Fruit fly (Drosophila melanogaster) whole organism, embryonic: Measurements from ENCODE around the gene CG13038.

Source experiments
- Antp ChIP-seq: fragments of 200-800 bp; sonication (Bioruptor generic); optimal IDR thresholded peaks from 3 replicates; lab custom pipeline; 2016; ENCODE audit warnings: missing biosample characterization, missing genetic modification characterization
- BtbVII ChIP-seq: fragments of 200-800 bp; sonication (Bioruptor generic); optimal IDR thresholded peaks from 3 replicates; lab custom pipeline; 2017; ENCODE audit warnings: missing biosample characterization, mild to moderate bottlenecking, missing genetic modification characterization
- CG10366 ChIP-seq: fragments of 200-800 bp; sonication (Bioruptor generic); IDR thresholded peaks from 2 replicates; pipeline ENCODE4 v1.3.6; 2022; ENCODE audit warnings: missing biosample characterization, missing genetic modification characterization
- CG11696 ChIP-seq: fragments of 200-800 bp; sonication (Bioruptor generic); IDR thresholded peaks from 2 replicates; pipeline ENCODE4 v1.3.6; 2022; ENCODE audit warnings: missing biosample characterization, missing genetic modification characterization
- CG12071 ChIP-seq: fragments of 200-800 bp; sonication (Bioruptor generic); optimal IDR thresholded peaks from 3 replicates; lab custom pipeline; 2018; ENCODE audit warnings: missing biosample characterization, mild to moderate bottlenecking, missing genetic modification characterization
- CG13296 ChIP-seq: fragments of 200-800 bp; sonication (Bioruptor generic); optimal IDR thresholded peaks from 3 replicates; lab custom pipeline; 2018; ENCODE audit warnings: missing biosample characterization, mild to moderate bottlenecking, missing genetic modification characterization
- CG13424 ChIP-seq: fragments of 200-800 bp; sonication (Bioruptor generic); optimal IDR thresholded peaks from 2 replicates; lab custom pipeline; 2019; ENCODE audit warnings: missing biosample characterization, mild to moderate bottlenecking, missing genetic modification characterization, moderate library complexity
- CG14710 ChIP-seq: fragments of 200-800 bp; sonication (Bioruptor generic); optimal IDR thresholded peaks from 3 replicates; lab custom pipeline; 2019; ENCODE audit warnings: missing biosample characterization, mild to moderate bottlenecking, missing genetic modification characterization, moderate library complexity
- CG14965 ChIP-seq: fragments of 200-800 bp; sonication (Bioruptor generic); optimal IDR thresholded peaks from 2 replicates; lab custom pipeline; 2016; ENCODE audit warnings: missing biosample characterization, missing genetic modification characterization, borderline replicate concordance
- CG15073 ChIP-seq: fragments of 200-800 bp; sonication (Bioruptor generic); optimal IDR thresholded peaks from 2 replicates; lab custom pipeline; 2016; ENCODE audit warnings: missing biosample characterization, missing genetic modification characterization
- CG1647 ChIP-seq: fragments of 200-800 bp; sonication (Bioruptor generic); optimal IDR thresholded peaks from 3 replicates; lab custom pipeline; 2016; ENCODE audit warnings: missing biosample characterization, missing genetic modification characterization
- CG17361 ChIP-seq: fragments of 200-800 bp; sonication (Bioruptor generic); IDR thresholded peaks from 3 replicates; pipeline ENCODE4 v1.3.6; 2022; ENCODE audit warnings: missing biosample characterization, missing genetic modification characterization
- CG1832 ChIP-seq: fragments of 200-800 bp; sonication (Bioruptor generic); optimal IDR thresholded peaks from 2 replicates; lab custom pipeline; 2017; ENCODE audit warnings: missing biosample characterization, mild to moderate bottlenecking, missing genetic modification characterization, inconsistent platforms
- CG2875 ChIP-seq: fragments of 200-800 bp; sonication (Bioruptor generic); optimal IDR thresholded peaks from 2 replicates; lab custom pipeline; 2017; ENCODE audit warnings: missing biosample characterization, mild to moderate bottlenecking, missing genetic modification characterization, missing genetic modification reagents
- CG30431 ChIP-seq: fragments of 200-800 bp; sonication (Bioruptor generic); optimal IDR thresholded peaks from 2 replicates; lab custom pipeline; 2017; ENCODE audit warnings: missing biosample characterization, missing genetic modification characterization
- CG32532 ChIP-seq: fragments of 200-800 bp; sonication (Bioruptor generic); IDR thresholded peaks from 2 replicates; pipeline ENCODE4 v1.3.6; 2022; ENCODE audit warnings: missing biosample characterization, missing genetic modification characterization
- CG4707 ChIP-seq: fragments of 200-800 bp; sonication (Bioruptor generic); optimal IDR thresholded peaks from 2 replicates; lab custom pipeline; 2018; ENCODE audit warnings: missing biosample characterization, mild to moderate bottlenecking, missing genetic modification characterization, moderate library complexity
- CG6654 ChIP-seq: fragments of 200-800 bp; sonication (Bioruptor generic); optimal IDR thresholded peaks from 2 replicates; lab custom pipeline; 2017; ENCODE audit warnings: missing biosample characterization, mild to moderate bottlenecking, missing genetic modification characterization
- CG6791 ChIP-seq: fragments of 200-800 bp; sonication (Bioruptor generic); IDR thresholded peaks from 3 replicates; pipeline ENCODE4 v1.3.6; 2022; ENCODE audit warnings: missing biosample characterization, missing genetic modification characterization; ENCODE audit not compliant: partially characterized antibody
- CG7556 ChIP-seq: fragments of 200-800 bp; sonication (Bioruptor generic); optimal IDR thresholded peaks from 2 replicates; lab custom pipeline; 2017; ENCODE audit warnings: missing biosample characterization, mild to moderate bottlenecking, missing genetic modification characterization
- CG7745 ChIP-seq: fragments of 200-800 bp; sonication (Bioruptor generic); optimal IDR thresholded peaks from 2 replicates; lab custom pipeline; 2018; ENCODE audit warnings: missing biosample characterization, mild to moderate bottlenecking, missing genetic modification characterization, moderate library complexity
- CG7963 ChIP-seq: fragments of 200-800 bp; sonication (Bioruptor generic); IDR thresholded peaks from 3 replicates; pipeline ENCODE4 v1.3.6; 2022; ENCODE audit warnings: missing biosample characterization, missing genetic modification characterization; ENCODE audit not compliant: partially characterized antibody
- CG9215 ChIP-seq: fragments of 200-800 bp; sonication (Bioruptor generic); IDR thresholded peaks from 2 replicates; pipeline ENCODE4 v1.3.6; 2022; ENCODE audit warnings: missing biosample characterization, missing genetic modification characterization
- CG9727 ChIP-seq: fragments of 200-800 bp; sonication (Bioruptor generic); optimal IDR thresholded peaks from 3 replicates; lab custom pipeline; 2017; ENCODE audit warnings: missing biosample characterization, mild to moderate bottlenecking, missing genetic modification characterization
- Dip3 ChIP-seq: fragments of 200-800 bp; sonication (Bioruptor generic); optimal IDR thresholded peaks from 3 replicates; lab custom pipeline; 2016; ENCODE audit warnings: missing biosample characterization, missing genetic modification characterization
- E2f2 ChIP-seq: fragments of 200-800 bp; sonication (Bioruptor generic); IDR thresholded peaks from 2 replicates; pipeline ENCODE4 v1.3.6; 2022; ENCODE audit warnings: missing biosample characterization, missing genetic modification characterization
- Ets97D ChIP-seq: fragments of 200-800 bp; sonication (Bioruptor generic); optimal IDR thresholded peaks from 3 replicates; lab custom pipeline; 2016; ENCODE audit warnings: missing biosample characterization, missing genetic modification characterization
- Fer2 ChIP-seq: fragments of 200-800 bp; sonication (Bioruptor generic); optimal IDR thresholded peaks from 2 replicates; lab custom pipeline; 2018; ENCODE audit warnings: missing biosample characterization, mild to moderate bottlenecking, missing genetic modification characterization, moderate library complexity
- Fer3 ChIP-seq: fragments of 200-800 bp; sonication (Bioruptor generic); optimal IDR thresholded peaks from 2 replicates; lab custom pipeline; 2018; ENCODE audit warnings: missing biosample characterization, mild to moderate bottlenecking, missing genetic modification characterization, moderate library complexity
- Hsf ChIP-seq: fragments of 200-800 bp; sonication (Bioruptor generic); optimal IDR thresholded peaks from 3 replicates; lab custom pipeline; 2016; ENCODE audit warnings: missing biosample characterization, missing genetic modification characterization
- Kr ChIP-seq: fragments of 200-800 bp; sonication (Bioruptor generic); optimal IDR thresholded peaks from 2 replicates; lab custom pipeline; 2017; ENCODE audit warnings: missing biosample characterization, mild to moderate bottlenecking, missing genetic modification characterization
- Lpt ChIP-seq: fragments of >200 bp; optimal IDR thresholded peaks from 2 replicates; lab custom pipeline; 2018; ENCODE audit warnings: missing biosample characterization, missing genetic modification characterization
- MBD-R2 ChIP-seq: fragments of 200-800 bp; sonication (Bioruptor generic); IDR thresholded peaks from 2 replicates; pipeline ENCODE4 v1.3.6; 2022; ENCODE audit warnings: missing biosample characterization, missing genetic modification characterization
- Taf1 ChIP-seq: fragments of 200-800 bp; sonication (Bioruptor generic); IDR thresholded peaks from 2 replicates; pipeline ENCODE4 v1.3.6; 2022; ENCODE audit warnings: missing biosample characterization, missing genetic modification characterization
- YL-1 ChIP-seq: fragments of 200-800 bp; sonication (Bioruptor generic); optimal IDR thresholded peaks from 3 replicates; lab custom pipeline; 2017; ENCODE audit warnings: missing biosample characterization, mild to moderate bottlenecking, missing genetic modification characterization
- bbx ChIP-seq: fragments of 200-800 bp; sonication (Bioruptor generic); IDR thresholded peaks from 2 replicates; pipeline ENCODE4 v1.3.6; 2022; ENCODE audit warnings: missing biosample characterization, missing genetic modification characterization; ENCODE audit not compliant: partially characterized antibody
- cas ChIP-seq: fragments of 200-800 bp; sonication (Bioruptor generic); IDR thresholded peaks from 2 replicates; pipeline ENCODE4 v1.3.6; 2022; ENCODE audit warnings: missing biosample characterization, missing genetic modification characterization
- croc ChIP-seq: fragments of 200-800 bp; sonication (Bioruptor generic); conservative IDR thresholded peaks from 3 replicates; pipeline ENCODE4 v1.3.6; 2022; ENCODE audit warnings: missing biosample characterization, missing genetic modification characterization
- crp ChIP-seq, 2 experiments: fragments of 200-800 bp; sonication (Bioruptor generic); optimal IDR thresholded peaks; 2 replicates in 1 of 2; 3 replicates in 1 of 2; lab custom pipeline; 2017; ENCODE audit warnings: missing biosample characterization in 2 of 2, missing genetic modification characterization in 2 of 2, mild to moderate bottlenecking in 1 of 2, moderate library complexity in 1 of 2
- danr ChIP-seq: fragments of 200-800 bp; sonication (Bioruptor generic); IDR thresholded peaks from 2 replicates; pipeline ENCODE4 v1.3.6; 2022; ENCODE audit warnings: missing biosample characterization, missing genetic modification characterization
- dmrt11E ChIP-seq: fragments of 200-800 bp; sonication (Bioruptor generic); optimal IDR thresholded peaks from 3 replicates; lab custom pipeline; 2018; ENCODE audit warnings: missing biosample characterization, mild to moderate bottlenecking, missing genetic modification characterization, moderate library complexity
- eyg ChIP-seq: fragments of 200-800 bp; sonication (Bioruptor generic); optimal IDR thresholded peaks from 3 replicates; lab custom pipeline; 2016; ENCODE audit warnings: missing biosample characterization, missing genetic modification characterization
- gt ChIP-seq: fragments of 200-800 bp; sonication (Bioruptor generic); IDR thresholded peaks from 2 replicates; pipeline ENCODE4 v1.3.6; 2022; ENCODE audit warnings: missing biosample characterization, missing genetic modification characterization
- hb ChIP-seq: fragments of 200-800 bp; sonication (Bioruptor generic); IDR thresholded peaks from 3 replicates; pipeline ENCODE4 v1.3.6; 2022; ENCODE audit warnings: missing biosample characterization, missing genetic modification characterization; ENCODE audit not compliant: partially characterized antibody
- peb ChIP-seq: fragments of 200-800 bp; sonication (Bioruptor generic); IDR thresholded peaks from 2 replicates; pipeline ENCODE4 v1.3.6; 2022; ENCODE audit warnings: missing biosample characterization, missing genetic modification characterization
- pzg ChIP-seq: fragments of 200-800 bp; sonication (Bioruptor generic); optimal IDR thresholded peaks from 3 replicates; lab custom pipeline; 2018; ENCODE audit warnings: missing biosample characterization, mild to moderate bottlenecking, missing genetic modification characterization, moderate library complexity
- repo ChIP-seq: fragments of 200-800 bp; sonication (Bioruptor generic); optimal IDR thresholded peaks from 2 replicates; lab custom pipeline; 2016; ENCODE audit warnings: missing biosample characterization, missing genetic modification characterization
- rib ChIP-seq: fragments of 200-800 bp; sonication (Bioruptor generic); IDR thresholded peaks from 2 replicates; pipeline ENCODE4 v1.3.6; 2022; ENCODE audit warnings: missing biosample characterization, missing genetic modification characterization
- ro ChIP-seq: fragments of 200-800 bp; sonication (Bioruptor generic); IDR thresholded peaks from 2 replicates; pipeline ENCODE4 v1.3.6; 2022; ENCODE audit warnings: missing biosample characterization, missing genetic modification characterization
- slou ChIP-seq: fragments of 200-800 bp; sonication (Bioruptor generic); optimal IDR thresholded peaks from 3 replicates; lab custom pipeline; 2016; ENCODE audit warnings: missing biosample characterization, missing genetic modification characterization
- stwl ChIP-seq: fragments of 200-800 bp; sonication (Bioruptor generic); optimal IDR thresholded peaks from 3 replicates; lab custom pipeline; 2018; ENCODE audit warnings: missing biosample characterization, mild to moderate bottlenecking, missing genetic modification characterization, moderate library complexity
- trem ChIP-seq: fragments of 200-800 bp; optimal IDR thresholded peaks from 3 replicates; lab custom pipeline; 2019; ENCODE audit warnings: missing biosample characterization, mild to moderate bottlenecking, missing genetic modification characterization, moderate library complexity

CG13038 gene

DNA sequence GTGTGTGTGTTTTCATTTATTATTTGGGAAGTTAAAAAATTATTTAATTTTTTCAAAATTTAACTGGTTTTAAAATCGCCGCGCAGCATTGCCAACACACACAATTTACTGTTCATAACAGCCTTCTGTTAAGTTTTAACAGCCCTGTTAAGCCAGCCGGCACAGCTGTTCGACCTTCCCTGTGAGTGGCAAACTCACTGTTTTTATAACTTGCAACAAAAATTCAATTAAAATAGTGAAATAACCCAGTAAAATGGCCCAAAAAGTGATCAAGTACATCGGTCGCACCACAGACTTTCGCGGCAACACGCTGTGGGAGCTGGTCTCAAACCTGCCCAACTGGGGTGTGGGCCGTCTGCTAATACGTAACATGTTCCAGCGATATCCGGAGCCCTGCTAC, 20.2 kb upstream of the CG13038 start, which contains the start of gene mRpS34 (continued):
- TF ChIP-seq gt (GFP tag; lab: Robert Waterston, UW) (no peak), Fer2 (tag; lab: Kevin White, UChicago) (no peak), CG15073 (GFP tag; lab: Kevin White, UChicago) (no peak), rib (GFP tag; lab: Robert Waterston, UW) (no peak), CG10366 (GFP tag; lab: Robert Waterston, UW) (no peak), CG9727 (GFP tag; lab: Kevin White, UChicago) (no peak), Ets97D (GFP tag; lab: Kevin White, UChicago) (no peak), repo (GFP tag; lab: Kevin White, UChicago) (no peak), CG9215 (GFP tag; lab: Robert Waterston, UW) (peak; percentile 90), Lpt (GFP tag; lab: Kevin White, UChicago) (no peak), CG13424 (no peak), CG13296 (GFP tag; lab: Kevin White, UChicago) (no peak), CG11696 (GFP tag; lab: Robert Waterston, UW) (no peak), cas (GFP tag; lab: Robert Waterston, UW) (no peak), Fer3 (tag; lab: Kevin White, UChicago) (no peak), Taf1 (GFP tag; lab: Robert Waterston, UW) (no peak), bbx (GFP tag; lab: Robert Waterston, UW) (peak; percentile 19; the same call in 1 of the 2 replicates), CG30431 (GFP tag; lab: Kevin White, UChicago) (no peak), Antp (GFP tag; lab: Kevin White, UChicago) (no peak), CG7963 (GFP tag; lab: Robert Waterston, UW) (no peak), CG1647 (GFP tag; lab: Kevin White, UChicago) (no peak), danr (GFP tag; lab: Robert Waterston, UW) (no peak), Hsf (GFP tag; lab: Kevin White, UChicago) (no peak), E2f2 (GFP tag; lab: Robert Waterston, UW) (peak; percentile 66), Kr (GFP tag; lab: Kevin White, UChicago) (no peak), Dip3 (no peak), YL-1 (peak; percentile 51), ro (GFP tag; lab: Robert Waterston, UW) (no peak), CG14710 (tag; lab: Kevin White, UChicago) (no peak), CG2875 (GFP tag; lab: Kevin White, UChicago) (no peak), CG12071 (GFP tag; lab: Kevin White, UChicago) (no peak), croc (GFP tag; lab: Robert Waterston, UW) (no peak), CG7745 (tag; lab: Kevin White, UChicago) (no peak), peb (GFP tag; lab: Robert Waterston, UW) (no peak), stwl (tag; lab: Kevin White, UChicago) (peak; percentile 55), BtbVII (GFP tag; lab: Kevin White, UChicago) (no peak), CG7556 (GFP tag; lab: Kevin White, UChicago) (no peak), CG1832 (GFP tag; lab: Kevin White, UChicago) (no peak), CG17361 (GFP tag; lab: Robert Waterston, UW) (no peak), CG6791 (peak; percentile 23; the same call in 1 of the 3 replicates), hb (GFP tag; lab: Robert Waterston, UW) (no peak), MBD-R2 (peak; percentile 74), trem (tag; lab: Kevin White, UChicago) (peak; percentile 63), pzg (GFP tag; lab: Kevin White, UChicago) (peak; percentile 46), CG32532 (GFP tag; lab: Robert Waterston, UW) (no peak), CG14965 (no peak), dmrt11E (tag; lab: Kevin White, UChicago) (no peak), CG6654 (GFP tag; lab: Kevin White, UChicago) (no peak), slou (no peak), eyg (GFP tag; lab: Kevin White, UChicago) (no peak), crp (GFP tag; optimal IDR thresholded peaks at IDR 0.05; lab: Kevin White, UChicago) (peak; percentile 31 to 87), CG4707 (GFP tag; lab: Kevin White, UChicago) (no peak)
